Worm (Caenorhabditis elegans): ENCODE data around the gene clec-226.
A peak's percentile ranks its signal among the peaks of the same experiment; 100 is the strongest.

clec-226 gene

DNA sequence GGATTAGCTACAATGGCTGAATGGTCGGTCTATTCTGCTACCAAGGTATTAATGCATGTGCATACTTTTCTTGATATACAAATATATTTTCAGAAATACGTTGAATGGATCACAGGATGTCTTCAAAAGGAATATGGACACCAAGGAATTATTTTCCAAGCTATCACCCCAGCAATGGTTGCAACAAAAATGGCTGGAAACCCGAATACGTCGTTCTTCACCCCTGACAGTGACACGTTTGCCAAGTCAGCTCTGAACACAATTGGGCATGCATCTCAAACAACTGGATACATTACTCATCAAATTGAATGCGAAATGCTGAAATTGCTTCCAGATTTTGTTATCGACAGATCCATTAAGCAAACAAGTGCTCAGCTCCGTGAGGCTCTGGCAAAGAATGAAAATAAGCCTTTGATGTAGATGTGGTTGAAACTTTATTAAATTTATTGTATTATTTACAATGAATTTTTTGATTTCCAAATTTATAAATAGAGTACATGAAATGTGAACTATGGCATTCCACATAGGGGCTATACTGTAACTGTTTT is 39.1 kb upstream of the clec-226 start (continued):
- TF ChIP-seq egl-18 (GFP tag; IDR thresholded peaks at IDR 0.05) (no peak), F55B11.4 (tag; optimal IDR thresholded peaks at IDR 0.05; ENCODE audit: borderline replicate concordance, insufficient read depth) (no peak), hsf-1 (GFP tag; IDR thresholded peaks at IDR 0.05) (peak; percentile 65; the same call in 1 of the 2 replicates), ceh-100 (GFP tag; IDR thresholded peaks at IDR 0.05) (peak; percentile 54; the same call in 1 of the 2 replicates), lin-35 (GFP tag; optimal IDR thresholded peaks at IDR 0.05) (peak in 1 of 3 experiments; percentile 55), nhr-80 (tag; optimal IDR thresholded peaks at IDR 0.05) (peak; percentile 47), unc-62 (GFP tag; optimal IDR thresholded peaks at IDR 0.05) (no peak), B0035.1 (tag; optimal IDR thresholded peaks at IDR 0.05) (peak; percentile 69), efl-1 (GFP tag; optimal IDR thresholded peaks at IDR 0.05) (no peak), ceh-40 (GFP tag; IDR thresholded peaks at IDR 0.05) (0 out of 2 replicates have a peak, but pooled peaks have one; percentile 61), bed-1 (GFP tag; IDR thresholded peaks at IDR 0.05) (no peak), lir-1 (GFP tag; conservative IDR thresholded peaks at IDR 0.05) (peak; percentile 73), repo-1 (tag; optimal IDR thresholded peaks at IDR 0.05) (peak; percentile 98), aptf-3 (GFP tag; IDR thresholded peaks at IDR 0.05) (peak; percentile 88; the same call in 1 of the 2 replicates), snpc-1.1 (tag; optimal IDR thresholded peaks at IDR 0.05; ENCODE audit: insufficient read depth) (no peak), ekl-4 (GFP tag; IDR thresholded peaks at IDR 0.05) (peak; percentile 68), madf-3 (GFP tag; IDR thresholded peaks at IDR 0.05) (peak; percentile 69), athp-1 (tag; optimal IDR thresholded peaks at IDR 0.05) (peak; percentile 67), Y53F4B.3 (GFP tag; IDR thresholded peaks at IDR 0.05) (no peak; the same call in 1 of the 2 replicates), snpc-4 (GFP tag; optimal IDR thresholded peaks at IDR 0.05) (no peak), snpc-4 (tag; optimal IDR thresholded peaks at IDR 0.05) (peak in 1 of 4 experiments; percentile 34)

DNA sequence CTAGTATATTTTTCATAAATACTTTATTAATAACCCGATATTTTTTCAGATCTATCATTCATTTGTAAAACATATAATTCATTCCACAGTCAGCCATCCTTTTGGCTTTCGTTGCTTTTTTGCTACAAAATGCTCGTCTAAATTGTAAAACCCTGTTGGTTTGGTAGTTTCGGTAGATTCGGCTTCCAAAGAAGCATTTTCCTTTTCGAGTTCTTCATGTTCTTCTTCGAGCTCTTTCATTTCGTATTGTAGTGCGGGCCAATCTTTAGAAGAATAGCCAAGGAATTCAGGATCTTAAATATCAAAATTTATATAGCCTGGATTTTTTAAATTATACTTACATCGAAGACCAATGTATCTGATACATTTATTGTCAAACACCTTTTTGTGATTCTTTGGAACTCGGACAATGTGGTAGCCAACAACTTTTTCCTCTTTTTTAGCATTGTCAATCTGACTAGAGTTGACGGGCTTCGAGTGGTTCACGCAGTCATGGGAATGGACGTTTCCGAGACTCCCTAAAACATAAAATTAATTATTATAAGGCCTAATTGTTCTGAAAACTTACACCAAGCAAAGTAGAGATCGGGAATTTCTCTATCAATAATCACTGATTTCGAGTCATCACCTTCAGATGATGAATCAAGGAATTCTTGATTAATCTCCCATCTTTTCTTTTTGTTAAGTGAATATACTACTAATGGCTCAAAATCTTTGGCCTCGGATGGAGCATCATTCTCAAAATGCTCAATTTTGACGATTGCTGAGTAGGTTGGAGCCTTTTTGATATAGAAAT is 38.5 kb upstream of the clec-226 start:
- no peak for TF ChIP-seq B0261.1 (tag; optimal IDR thresholded peaks at IDR 0.05)
- peak; percentile 38 for TF ChIP-seq chd-7 (tag; optimal IDR thresholded peaks at IDR 0.05)
- no peak for TF ChIP-seq unc-130 (GFP tag; optimal IDR thresholded peaks at IDR 0.05)
- peak; percentile 15 for TF ChIP-seq B0336.3 (GFP tag; IDR thresholded peaks at IDR 0.05)
- no peak for TF ChIP-seq sea-2 (GFP tag; IDR thresholded peaks at IDR 0.05)
- TF ChIP-seq B0019.2 (GFP tag; conservative IDR thresholded peaks at IDR 0.05): no peak
- no peak for TF ChIP-seq hmg-1.2 (GFP tag; IDR thresholded peaks at IDR 0.05)
- TF ChIP-seq ama-1 (optimal IDR thresholded peaks at IDR 0.05): peak; percentile 53
- TF ChIP-seq ama-1 (GFP tag; optimal IDR thresholded peaks at IDR 0.05): no peak
- TF ChIP-seq T07F8.4 (tag; optimal IDR thresholded peaks at IDR 0.05): no peak
- TF ChIP-seq lin-35 (GFP tag; optimal IDR thresholded peaks at IDR 0.05): peak in 1 of 3 experiments; percentile 39
- TF ChIP-seq D2030.7 (GFP tag; IDR thresholded peaks at IDR 0.05): no peak
- no peak for TF ChIP-seq let-607 (tag; optimal IDR thresholded peaks at IDR 0.05)
- TF ChIP-seq nhr-90 (tag; optimal IDR thresholded peaks at IDR 0.05): no peak
- TF ChIP-seq lsl-1 (GFP tag; optimal IDR thresholded peaks at IDR 0.05): no peak
- TF ChIP-seq attf-3 (GFP tag; conservative IDR thresholded peaks at IDR 0.05): 0 out of 2 replicates have a peak, but pooled peaks have one; percentile 8
- TF ChIP-seq aptf-2 (GFP tag; conservative IDR thresholded peaks at IDR 0.05): 0 out of 2 replicates have a peak, but pooled peaks have one; percentile 5
- TF ChIP-seq lsy-27 (tag; optimal IDR thresholded peaks at IDR 0.05; ENCODE audit: borderline replicate concordance, insufficient read depth): no peak
- TF ChIP-seq fkh-3 (tag; optimal IDR thresholded peaks at IDR 0.05): no peak
- TF ChIP-seq cebp-1 (GFP tag; IDR thresholded peaks at IDR 0.05): no peak
- TF ChIP-seq cebp-1 (tag; optimal IDR thresholded peaks at IDR 0.05): peak; percentile 29
- no peak for TF ChIP-seq C06A6.2 (GFP tag; conservative IDR thresholded peaks at IDR 0.05)
- TF ChIP-seq dox-1 (GFP tag; IDR thresholded peaks at IDR 0.05): peak; percentile 57
- 0 out of 2 replicates have a peak, but pooled peaks have one; percentile 27 for TF ChIP-seq madf-3 (GFP tag; IDR thresholded peaks at IDR 0.05)
- no peak for TF ChIP-seq ceh-58 (GFP tag; IDR thresholded peaks at IDR 0.05)
- TF ChIP-seq hlh-26 (GFP tag; conservative IDR thresholded peaks at IDR 0.05): no peak
- TF ChIP-seq ztf-3 (GFP tag; optimal IDR thresholded peaks at IDR 0.05): peak; percentile 41

Data from whole organism, young adult.